Fruit fly (Drosophila melanogaster) whole organism, embryonic: Measurements from ENCODE around the gene Gr98b.

ENCODE experiments used
- CG10267 ChIP-seq: fragments of 200-800 bp; sonication (Bioruptor generic); optimal IDR thresholded peaks from 2 replicates; lab custom pipeline; 2018; ENCODE audit warnings: missing biosample characterization, mild to moderate bottlenecking, missing genetic modification characterization, moderate library complexity
- CG10431 ChIP-seq: fragments of 200-800 bp; sonication (Bioruptor generic); optimal IDR thresholded peaks from 3 replicates; lab custom pipeline; 2018; ENCODE audit warnings: missing biosample characterization, mild to moderate bottlenecking, missing genetic modification characterization
- CG10979 ChIP-seq: fragments of 200-800 bp; sonication (Bioruptor generic); optimal IDR thresholded peaks from 2 replicates; lab custom pipeline; 2018; ENCODE audit warnings: missing biosample characterization, mild to moderate bottlenecking, missing genetic modification characterization, moderate library complexity
- CG11695 ChIP-seq: fragments of 200-800 bp; sonication (Bioruptor generic); IDR thresholded peaks from 3 replicates; pipeline ENCODE4 v1.3.6; 2022; ENCODE audit warnings: missing biosample characterization, missing genetic modification characterization
- CG12744 ChIP-seq: fragments of 200-800 bp; sonication (Bioruptor generic); optimal IDR thresholded peaks from 2 replicates; lab custom pipeline; 2016; ENCODE audit warnings: missing biosample characterization, missing genetic modification characterization
- CG13775 ChIP-seq: fragments of 200-800 bp; sonication (Bioruptor generic); optimal IDR thresholded peaks from 3 replicates; lab custom pipeline; 2017; ENCODE audit warnings: missing biosample characterization, mild to moderate bottlenecking, missing genetic modification characterization
- CG14710 ChIP-seq: fragments of 200-800 bp; sonication (Bioruptor generic); optimal IDR thresholded peaks from 3 replicates; lab custom pipeline; 2019; ENCODE audit warnings: missing biosample characterization, mild to moderate bottlenecking, missing genetic modification characterization, moderate library complexity
- CG15269 ChIP-seq: fragments of 200-800 bp; sonication (Bioruptor generic); optimal IDR thresholded peaks from 2 replicates; lab custom pipeline; 2018; ENCODE audit warnings: missing biosample characterization, mild to moderate bottlenecking, missing genetic modification characterization, moderate library complexity
- CG18262 ChIP-seq: fragments of 200-800 bp; optimal IDR thresholded peaks from 3 replicates; lab custom pipeline; 2019; ENCODE audit warnings: missing biosample characterization, mild to moderate bottlenecking, missing genetic modification characterization, moderate library complexity
- CG18599 ChIP-seq: fragments of 200-800 bp; sonication (Bioruptor generic); optimal IDR thresholded peaks from 3 replicates; lab custom pipeline; 2017; ENCODE audit warnings: missing biosample characterization, missing genetic modification characterization, mild to moderate bottlenecking, moderate library complexity, missing genetic modification reagents
- CG2712 ChIP-seq: fragments of 200-800 bp; optimal IDR thresholded peaks from 3 replicates; lab custom pipeline; 2019; ENCODE audit warnings: missing biosample characterization, mild to moderate bottlenecking, missing genetic modification characterization, moderate library complexity
- CG32772 ChIP-seq: fragments of 200-800 bp; sonication (Bioruptor generic); IDR thresholded peaks from 2 replicates; pipeline ENCODE4 v1.3.6; 2022; ENCODE audit warnings: missing biosample characterization, missing genetic modification characterization
- CG4360 ChIP-seq: fragments of 200-800 bp; sonication (Bioruptor generic); IDR thresholded peaks from 2 replicates; pipeline ENCODE4 v1.3.6; 2022; ENCODE audit warnings: missing biosample characterization, missing genetic modification characterization
- CG5180 ChIP-seq: fragments of 200-800 bp; sonication (Bioruptor generic); optimal IDR thresholded peaks from 3 replicates; lab custom pipeline; 2017; ENCODE audit warnings: missing biosample characterization, missing genetic modification characterization, mild to moderate bottlenecking, moderate library complexity, missing genetic modification reagents
- CG8281 ChIP-seq: fragments of 200-800 bp; sonication (Bioruptor generic); optimal IDR thresholded peaks from 2 replicates; lab custom pipeline; 2018; ENCODE audit warnings: missing biosample characterization, mild to moderate bottlenecking, missing genetic modification characterization, moderate library complexity
- CG9727 ChIP-seq: fragments of 200-800 bp; sonication (Bioruptor generic); optimal IDR thresholded peaks from 3 replicates; lab custom pipeline; 2017; ENCODE audit warnings: missing biosample characterization, mild to moderate bottlenecking, missing genetic modification characterization
- CHES-1-like ChIP-seq: fragments of 200-800 bp; sonication (Bioruptor generic); optimal IDR thresholded peaks from 2 replicates; lab custom pipeline; 2016; ENCODE audit warnings: missing biosample characterization, missing genetic modification characterization
- D19A ChIP-seq: fragments of 200-800 bp; optimal IDR thresholded peaks from 3 replicates; lab custom pipeline; 2019; ENCODE audit warnings: missing biosample characterization, mild to moderate bottlenecking, missing genetic modification characterization, moderate library complexity
- E2f2 ChIP-seq: fragments of 200-800 bp; sonication (Bioruptor generic); IDR thresholded peaks from 2 replicates; pipeline ENCODE4 v1.3.6; 2022; ENCODE audit warnings: missing biosample characterization, missing genetic modification characterization
- Hmr ChIP-seq: fragments of 200-800 bp; sonication (Bioruptor generic); optimal IDR thresholded peaks from 3 replicates; lab custom pipeline; 2017; ENCODE audit warnings: mild to moderate bottlenecking, missing biosample characterization, missing genetic modification reagents, missing genetic modification characterization
- Hr51 ChIP-seq, 2 experiments: fragments of 200-800 bp; sonication (Bioruptor generic); optimal IDR thresholded peaks; 2 replicates in 1 of 2; 3 replicates in 1 of 2; lab custom pipeline; 2016 to 2018; ENCODE audit warnings: missing biosample characterization in 2 of 2, missing genetic modification characterization in 2 of 2, mild to moderate bottlenecking in 1 of 2, moderate library complexity in 1 of 2
- Lhr ChIP-seq: fragments of 200-800 bp; sonication (Bioruptor generic); optimal IDR thresholded peaks from 3 replicates; lab custom pipeline; 2017; ENCODE audit warnings: mild to moderate bottlenecking, missing biosample characterization, missing genetic modification reagents, missing genetic modification characterization
- Lpt ChIP-seq: fragments of >200 bp; optimal IDR thresholded peaks from 2 replicates; lab custom pipeline; 2018; ENCODE audit warnings: missing biosample characterization, missing genetic modification characterization
- Nf-YB ChIP-seq: fragments of 200-800 bp; sonication (Bioruptor generic); optimal IDR thresholded peaks from 3 replicates; lab custom pipeline; 2019; ENCODE audit warnings: missing biosample characterization, mild to moderate bottlenecking, missing genetic modification characterization, moderate library complexity
- ac ChIP-seq: fragments of 200-800 bp; sonication (Bioruptor generic); optimal IDR thresholded peaks from 3 replicates; lab custom pipeline; 2017; ENCODE audit warnings: missing biosample characterization, mild to moderate bottlenecking, missing genetic modification characterization
- ara ChIP-seq: fragments of 200-800 bp; sonication (Bioruptor generic); IDR thresholded peaks from 2 replicates; pipeline ENCODE4 v1.3.6; 2022; ENCODE audit warnings: missing biosample characterization, missing genetic modification characterization
- ash1 ChIP-seq: fragments of 200-800 bp; sonication (Bioruptor generic); optimal IDR thresholded peaks from 2 replicates; lab custom pipeline; 2018; ENCODE audit warnings: missing biosample characterization, mild to moderate bottlenecking, missing genetic modification characterization
- caup ChIP-seq: fragments of 200-800 bp; sonication (Bioruptor generic); optimal IDR thresholded peaks from 3 replicates; lab custom pipeline; 2017; ENCODE audit warnings: missing biosample characterization, mild to moderate bottlenecking, missing genetic modification characterization, moderate library complexity; ENCODE audit not compliant: severe bottlenecking
- crc ChIP-seq: fragments of 200-800 bp; sonication (Bioruptor generic); optimal IDR thresholded peaks from 2 replicates; lab custom pipeline; 2016; ENCODE audit warnings: missing biosample characterization, missing genetic modification characterization
- crol ChIP-seq: fragments of 200-800 bp; sonication (Bioruptor generic); IDR thresholded peaks from 2 replicates; pipeline ENCODE4 v1.3.6; 2022; ENCODE audit warnings: missing biosample characterization, missing genetic modification characterization
- gem ChIP-seq: fragments of 200-800 bp; sonication (Bioruptor generic); optimal IDR thresholded peaks from 2 replicates; lab custom pipeline; 2019; ENCODE audit warnings: missing biosample characterization, mild to moderate bottlenecking, missing genetic modification characterization, moderate library complexity
- grau ChIP-seq: fragments of 200-800 bp; optimal IDR thresholded peaks from 3 replicates; lab custom pipeline; 2019; ENCODE audit warnings: missing biosample characterization, mild to moderate bottlenecking, missing genetic modification characterization, moderate library complexity
- gro ChIP-seq: fragments of 200-800 bp; sonication (Bioruptor generic); optimal IDR thresholded peaks from 2 replicates; lab custom pipeline; 2016; ENCODE audit warnings: missing biosample characterization, missing genetic modification characterization
- insv ChIP-seq, 2 experiments: fragments of 200-800 bp; sonication (Bioruptor generic); optimal IDR thresholded peaks; 3 replicates each; lab custom pipeline; 2016 to 2018; ENCODE audit warnings: missing biosample characterization in 2 of 2, missing genetic modification characterization in 2 of 2
- jing ChIP-seq: fragments of 200-800 bp; sonication (Bioruptor generic); optimal IDR thresholded peaks from 2 replicates; lab custom pipeline; 2018; ENCODE audit warnings: missing biosample characterization, mild to moderate bottlenecking, missing genetic modification characterization
- kah ChIP-seq: fragments of 200-800 bp; sonication (Bioruptor generic); optimal IDR thresholded peaks from 2 replicates; lab custom pipeline; 2018; ENCODE audit warnings: missing biosample characterization, mild to moderate bottlenecking, missing genetic modification characterization
- mirr ChIP-seq: fragments of 200-800 bp; sonication (Bioruptor generic); optimal IDR thresholded peaks from 3 replicates; lab custom pipeline; 2018; ENCODE audit warnings: missing biosample characterization, mild to moderate bottlenecking, missing genetic modification characterization
- nom ChIP-seq: fragments of 200-800 bp; sonication (Bioruptor generic); optimal IDR thresholded peaks from 2 replicates; lab custom pipeline; 2017; ENCODE audit warnings: missing biosample characterization, missing genetic modification characterization, mild to moderate bottlenecking, moderate library complexity, missing genetic modification reagents
- onecut ChIP-seq: fragments of 200-800 bp; sonication (Bioruptor generic); IDR thresholded peaks from 2 replicates; pipeline ENCODE4 v1.3.6; 2022; ENCODE audit warnings: missing biosample characterization, missing genetic modification characterization
- org-1 ChIP-seq: fragments of 200-800 bp; sonication (Bioruptor generic); optimal IDR thresholded peaks from 2 replicates; lab custom pipeline; 2017; ENCODE audit warnings: missing biosample characterization, missing genetic modification characterization
- row ChIP-seq: fragments of 200-800 bp; sonication (Bioruptor generic); IDR thresholded peaks from 3 replicates; pipeline ENCODE4 v1.3.6; 2022; ENCODE audit warnings: missing biosample characterization, missing genetic modification characterization
- run ChIP-seq: fragments of 200-800 bp; sonication (Bioruptor generic); optimal IDR thresholded peaks from 3 replicates; lab custom pipeline; 2018; ENCODE audit warnings: missing biosample characterization, mild to moderate bottlenecking, missing genetic modification characterization
- seq ChIP-seq: fragments of 200-800 bp; sonication (Bioruptor generic); IDR thresholded peaks from 2 replicates; pipeline ENCODE4 v1.3.6; 2022; ENCODE audit warnings: missing biosample characterization, missing genetic modification characterization
- sim ChIP-seq: fragments of 200-800 bp; sonication (Bioruptor generic); IDR thresholded peaks from 2 replicates; pipeline ENCODE4 v1.3.6; 2022; ENCODE audit warnings: missing biosample characterization, missing genetic modification characterization
- sima ChIP-seq: fragments of 200-800 bp; sonication (Bioruptor generic); optimal IDR thresholded peaks from 2 replicates; lab custom pipeline; 2016; ENCODE audit warnings: missing biosample characterization, missing genetic modification characterization
- slbo ChIP-seq: fragments of 200-800 bp; sonication (Bioruptor generic); IDR thresholded peaks from 2 replicates; pipeline ENCODE4 v1.3.6; 2022; ENCODE audit warnings: missing biosample characterization, missing genetic modification characterization
- tna ChIP-seq: fragments of 200-800 bp; sonication (Bioruptor generic); IDR thresholded peaks from 2 replicates; pipeline ENCODE4 v1.3.6; 2022; ENCODE audit warnings: missing biosample characterization, missing genetic modification characterization; ENCODE audit not compliant: partially characterized antibody
- vfl ChIP-seq: fragments of 200-800 bp; sonication (Bioruptor generic); optimal IDR thresholded peaks from 2 replicates; lab custom pipeline; 2016; ENCODE audit warnings: missing biosample characterization, missing genetic modification characterization
- wor ChIP-seq: fragments of 200-800 bp; sonication (Bioruptor generic); IDR thresholded peaks from 2 replicates; pipeline ENCODE4 v1.3.6; 2022; ENCODE audit warnings: missing biosample characterization, missing genetic modification characterization

Gr98b gene

dm6 chr3R:27557970-27558659 lies 15.8 kb downstream of the Gr98b start (continued):
- TF ChIP-seq nom (GFP tag; lab: Kevin White, UChicago) (no peak), CG10979 (tag; lab: Kevin White, UChicago) (peak; percentile 26), Nf-YB (GFP tag; lab: Kevin White, UChicago) (no peak), tna (no peak), ara (no peak), CG13775 (GFP tag; lab: Kevin White, UChicago) (no peak), CG9727 (peak; percentile 16), jing (no peak), Lpt (GFP tag; lab: Kevin White, UChicago) (no peak), CG10267 (tag; lab: Kevin White, UChicago) (peak; percentile 21), Hr51 (GFP tag; optimal IDR thresholded peaks at IDR 0.05; lab: Kevin White, UChicago) (peak in 1 of 2 experiments; percentile 28), CHES-1-like (no peak), CG32772 (GFP tag; lab: Robert Waterston, UW) (no peak), ac (GFP tag; lab: Kevin White, UChicago) (no peak), mirr (GFP tag; lab: Kevin White, UChicago) (no peak), gro (GFP tag; lab: Kevin White, UChicago) (no peak), caup (GFP tag; lab: Kevin White, UChicago) (no peak), CG5180 (GFP tag; lab: Kevin White, UChicago) (no peak), CG4360 (GFP tag; lab: Robert Waterston, UW) (peak; percentile 65), CG15269 (tag; lab: Kevin White, UChicago) (no peak), gem (tag; lab: Kevin White, UChicago) (peak; percentile 49), D19A (tag; lab: Kevin White, UChicago) (no peak), crc (no peak), run (no peak), wor (GFP tag; lab: Robert Waterston, UW) (no peak), ash1 (no peak), CG14710 (peak; percentile 22), E2f2 (GFP tag; lab: Robert Waterston, UW) (no peak), onecut (no peak), grau (tag; lab: Kevin White, UChicago) (peak; percentile 32), CG8281 (no peak), sima (GFP tag; lab: Kevin White, UChicago) (no peak), CG2712 (tag; lab: Kevin White, UChicago) (peak; percentile 38), insv (GFP tag; optimal IDR thresholded peaks at IDR 0.05; lab: Kevin White, UChicago) (no peak), CG12744 (GFP tag; lab: Kevin White, UChicago) (no peak), Hmr (GFP tag; lab: Kevin White, UChicago) (no peak), CG18262 (peak; percentile 38), Lhr (no peak), CG18599 (GFP tag; lab: Kevin White, UChicago) (peak; percentile 19), CG10431 (no peak), vfl (GFP tag; lab: Kevin White, UChicago) (no peak), CG11695 (GFP tag; lab: Robert Waterston, UW) (no peak), row (no peak), slbo (GFP tag; lab: Robert Waterston, UW) (peak; percentile 14; the same call in 1 of the 2 replicates), seq (GFP tag; lab: Robert Waterston, UW) (0 out of 2 replicates have a peak, but pooled peaks have one; percentile 22), kah (GFP tag; lab: Kevin White, UChicago) (no peak), sim (GFP tag; lab: Robert Waterston, UW) (0 out of 2 replicates have a peak, but pooled peaks have one; percentile 5), org-1 (GFP tag; lab: Kevin White, UChicago) (no peak), crol (GFP tag; lab: Robert Waterston, UW) (0 out of 2 replicates have a peak, but pooled peaks have one; percentile 15)
